Worm (Caenorhabditis elegans): ENCODE data around the gene C10G8.2.

DNA sequence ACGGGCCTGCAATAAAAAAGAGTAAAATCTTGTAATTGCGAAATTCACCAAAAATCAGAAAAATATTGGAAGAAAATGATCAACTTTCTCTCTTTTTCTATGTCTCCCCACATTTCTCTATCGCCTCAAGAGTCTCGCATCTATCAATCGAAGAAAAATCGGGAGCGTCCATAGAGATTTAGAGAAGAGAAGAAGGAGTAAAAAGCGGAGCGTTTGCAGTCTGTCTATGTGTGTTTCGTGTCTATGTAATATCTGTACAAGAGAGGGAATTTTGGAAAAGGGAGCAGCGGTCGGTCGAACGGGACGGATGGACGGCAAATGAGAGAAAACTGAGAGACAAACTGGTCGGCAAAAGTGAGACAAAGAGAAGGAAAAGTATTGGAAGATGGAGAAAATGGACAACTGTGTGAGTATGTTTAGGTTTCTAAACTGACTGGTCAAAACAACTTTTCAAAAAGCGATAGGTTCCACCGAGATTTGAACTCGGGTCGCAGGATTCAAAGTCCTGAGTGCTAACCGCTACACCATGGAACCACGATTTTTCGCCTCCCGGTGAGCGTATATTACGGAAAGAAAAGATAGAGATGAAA lies 15.6 kb downstream of the C10G8.2 start:
- TF ChIP-seq ztf-29 (GFP tag; IDR thresholded peaks at IDR 0.05): no peak
- TF ChIP-seq cog-1 (tag; optimal IDR thresholded peaks at IDR 0.05): no peak
- TF ChIP-seq ztf-23 (GFP tag; IDR thresholded peaks at IDR 0.05): no peak
- TF ChIP-seq med-1 (GFP tag; optimal IDR thresholded peaks at IDR 0.05; ENCODE audit: insufficient read depth): no peak
- no peak for TF ChIP-seq T22C8.4 (GFP tag; IDR thresholded peaks at IDR 0.05)
